Worm (Caenorhabditis elegans) whole organism, L1 larva: ENCODE data around the gene srd-18.

Source experiments
- C16A3.4 ChIP-seq: fragments of 150-350 bp; optimal IDR thresholded peaks from 2 replicates; lab custom pipeline; 2014; ENCODE audit warnings: missing biosample characterization, missing genetic modification characterization
- aha-1 ChIP-seq: fragments of 150-350 bp; optimal IDR thresholded peaks from 2 replicates; lab custom pipeline; 2014; ENCODE audit warnings: missing biosample characterization, missing genetic modification characterization
- aly-2 ChIP-seq: fragments of 150-350 bp; optimal IDR thresholded peaks from 2 replicates; lab custom pipeline; 2014; ENCODE audit warnings: missing biosample characterization, missing genetic modification characterization
- ama-1 ChIP-seq: fragments of 150-350 bp; optimal IDR thresholded peaks from 2 replicates; lab custom pipeline; 2014
- blmp-1 ChIP-seq: fragments of 150-350 bp; optimal IDR thresholded peaks from 2 replicates; lab custom pipeline; 2014; ENCODE audit warnings: missing biosample characterization, missing genetic modification characterization
- ceh-63 ChIP-seq: fragments of 200-800 bp; sonication (Bioruptor generic); optimal IDR thresholded peaks from 2 replicates; lab custom pipeline; 2018; ENCODE audit warnings: mild to moderate bottlenecking, missing genetic modification characterization, missing compliant biosample characterization
- ceh-88 ChIP-seq: fragments of 200-800 bp; sonication (Bioruptor generic); IDR thresholded peaks from 2 replicates; pipeline ENCODE4 v1.3.6; 2022; ENCODE audit warnings: missing genetic modification characterization, missing compliant biosample characterization
- dpl-1 ChIP-seq, 3 experiments: fragments of 150-350 bp in 2 of 3; sonication (generic microtip) in 1 of 3; optimal IDR thresholded peaks; 2 replicates each; lab custom pipeline; 2014 to 2017; ENCODE audit warnings: missing biosample characterization in 3 of 3, missing genetic modification characterization in 3 of 3, missing genetic modification reagents in 3 of 3
- dsc-1 ChIP-seq: sonication (generic microtip); optimal IDR thresholded peaks from 2 replicates; lab custom pipeline; 2016; ENCODE audit warnings: mild to moderate bottlenecking, missing genetic modification characterization, missing compliant biosample characterization
- egl-27 ChIP-seq, 2 experiments: fragments of 150-350 bp in 1 of 2; sonication (generic microtip); optimal IDR thresholded peaks; 3 replicates each; lab custom pipeline; 2017 to 2018; ENCODE audit warnings: missing biosample characterization in 2 of 2, missing genetic modification characterization in 2 of 2, missing genetic modification reagents in 2 of 2
- elt-3 ChIP-seq, 6 experiments: fragments of 150-350 bp in 1 of 6; sonication (generic microtip); optimal IDR thresholded peaks; 2 replicates each; lab custom pipeline; 2017 to 2018; ENCODE audit warnings: missing biosample characterization in 6 of 6, missing genetic modification characterization in 6 of 6, inconsistent platforms in 1 of 6
- fkh-10 ChIP-seq: sonication (generic microtip); optimal IDR thresholded peaks from 2 replicates; lab custom pipeline; 2017; ENCODE audit warnings: missing biosample characterization, missing genetic modification reagents, missing genetic modification characterization
- fkh-4 ChIP-seq: sonication (generic microtip); optimal IDR thresholded peaks from 2 replicates; lab custom pipeline; 2016; ENCODE audit warnings: missing compliant biosample characterization, missing genetic modification characterization, borderline replicate concordance
- fkh-8 ChIP-seq: sonication (generic microtip); optimal IDR thresholded peaks from 2 replicates; lab custom pipeline; 2016; ENCODE audit warnings: mild to moderate bottlenecking, missing genetic modification characterization, missing compliant biosample characterization
- hpl-2 ChIP-seq: fragments of 150-350 bp; optimal IDR thresholded peaks from 2 replicates; lab custom pipeline; 2014; ENCODE audit warnings: missing biosample characterization, missing genetic modification reagents, missing genetic modification characterization
- irx-1 ChIP-seq: sonication (generic microtip); optimal IDR thresholded peaks from 2 replicates; lab custom pipeline; 2016; ENCODE audit warnings: missing genetic modification characterization, missing compliant biosample characterization
- isw-1 ChIP-seq: fragments of 200-800 bp; sonication (Bioruptor generic); IDR thresholded peaks from 2 replicates; pipeline ENCODE4 v1.3.6; 2022; ENCODE audit warnings: missing genetic modification characterization, missing compliant biosample characterization
- lin-13 ChIP-seq: fragments of 150-350 bp; optimal IDR thresholded peaks from 2 replicates; lab custom pipeline; 2014; ENCODE audit warnings: missing biosample characterization, missing genetic modification reagents, missing genetic modification characterization
- lin-14 ChIP-seq: fragments of 200-800 bp; sonication (Bioruptor generic); optimal IDR thresholded peaks from 2 replicates; lab custom pipeline; 2018; ENCODE audit warnings: mild to moderate bottlenecking, missing genetic modification characterization, moderate library complexity, missing compliant biosample characterization
- lin-39 ChIP-seq: fragments of 150-350 bp; optimal IDR thresholded peaks from 2 replicates; lab custom pipeline; 2014; ENCODE audit warnings: missing biosample characterization, missing genetic modification reagents, missing genetic modification characterization
- lir-3 ChIP-seq: sonication (generic microtip); optimal IDR thresholded peaks from 2 replicates; lab custom pipeline; 2016; ENCODE audit warnings: mild to moderate bottlenecking, missing genetic modification characterization, moderate library complexity, missing compliant biosample characterization; ENCODE audit not compliant: poor library complexity
- lsy-2 ChIP-seq, 2 experiments: fragments of 150-350 bp; optimal IDR thresholded peaks; 2 replicates each; lab custom pipeline; 2014; ENCODE audit warnings: missing biosample characterization in 2 of 2, missing genetic modification characterization in 2 of 2
- mab-9 ChIP-seq: fragments of 200-800 bp; sonication (Bioruptor generic); IDR thresholded peaks from 2 replicates; pipeline ENCODE4 v1.3.6; 2022; ENCODE audit warnings: missing genetic modification reagents, missing genetic modification characterization, missing compliant biosample characterization
- mep-1 ChIP-seq: fragments of 150-350 bp; optimal IDR thresholded peaks from 2 replicates; lab custom pipeline; 2014; ENCODE audit warnings: missing biosample characterization, missing genetic modification characterization
- nhr-11 ChIP-seq: fragments of 150-350 bp; optimal IDR thresholded peaks from 2 replicates; lab custom pipeline; 2014; ENCODE audit warnings: missing biosample characterization, missing genetic modification characterization
- nhr-12 ChIP-seq: sonication (generic microtip); optimal IDR thresholded peaks from 2 replicates; lab custom pipeline; 2017; ENCODE audit warnings: missing biosample characterization, missing genetic modification characterization
- nhr-20 ChIP-seq: sonication (generic microtip); optimal IDR thresholded peaks from 2 replicates; lab custom pipeline; 2016; ENCODE audit warnings: mild to moderate bottlenecking, missing genetic modification characterization, missing compliant biosample characterization
- nhr-237 ChIP-seq: fragments of 150-350 bp; optimal IDR thresholded peaks from 2 replicates; lab custom pipeline; 2014; ENCODE audit warnings: missing biosample characterization, missing genetic modification characterization
- nhr-47 ChIP-seq: sonication (generic microtip); optimal IDR thresholded peaks from 2 replicates; lab custom pipeline; 2016; ENCODE audit warnings: mild to moderate bottlenecking, missing genetic modification characterization, moderate library complexity, missing compliant biosample characterization
- nhr-71 ChIP-seq: sonication (generic microtip); optimal IDR thresholded peaks from 2 replicates; lab custom pipeline; 2016; ENCODE audit warnings: mild to moderate bottlenecking, missing genetic modification characterization, moderate library complexity, missing compliant biosample characterization
- nhr-77 ChIP-seq: fragments of 150-350 bp; optimal IDR thresholded peaks from 2 replicates; lab custom pipeline; 2014; ENCODE audit warnings: missing biosample characterization, missing genetic modification characterization
- nhr-84 ChIP-seq: sonication (generic microtip); optimal IDR thresholded peaks from 2 replicates; lab custom pipeline; 2017; ENCODE audit warnings: missing biosample characterization, missing genetic modification characterization
- nhr-85 ChIP-seq: sonication (generic microtip); peaks from one replicate; lab custom pipeline; 2016; ENCODE audit warnings: missing genetic modification characterization, inconsistent platforms, missing compliant biosample characterization
- pag-3 ChIP-seq: sonication (generic microtip); optimal IDR thresholded peaks from 2 replicates; lab custom pipeline; 2017; ENCODE audit warnings: missing genetic modification characterization, mild to moderate bottlenecking, missing compliant biosample characterization, antibody characterized with exemption, borderline replicate concordance; ENCODE audit not compliant: insufficient read depth
- pax-3 ChIP-seq: fragments of 200-800 bp; sonication (Bioruptor generic); optimal IDR thresholded peaks from 2 replicates; lab custom pipeline; 2018; ENCODE audit warnings: mild to moderate bottlenecking, missing genetic modification characterization, moderate library complexity, missing compliant biosample characterization
- pqm-1 ChIP-seq: sonication (generic microtip); optimal IDR thresholded peaks from 3 replicates; lab custom pipeline; 2017; ENCODE audit warnings: missing biosample characterization, missing genetic modification characterization
- rnt-1 ChIP-seq: sonication (generic microtip); optimal IDR thresholded peaks from 2 replicates; lab custom pipeline; 2016; ENCODE audit warnings: mild to moderate bottlenecking, missing genetic modification characterization, moderate library complexity, missing compliant biosample characterization
- snpc-4 ChIP-seq: fragments of 150-350 bp; optimal IDR thresholded peaks from 2 replicates; lab custom pipeline; 2014; ENCODE audit warnings: missing biosample characterization, missing genetic modification characterization
- snu-23 ChIP-seq: sonication (generic microtip); optimal IDR thresholded peaks from 2 replicates; lab custom pipeline; 2016; ENCODE audit warnings: missing genetic modification characterization, missing compliant biosample characterization
- sox-4 ChIP-seq: sonication (generic microtip); optimal IDR thresholded peaks from 2 replicates; lab custom pipeline; 2016; ENCODE audit warnings: missing genetic modification characterization, missing compliant biosample characterization
- sptf-1 ChIP-seq: fragments of 150-350 bp; optimal IDR thresholded peaks from 2 replicates; lab custom pipeline; 2014; ENCODE audit warnings: missing biosample characterization, missing genetic modification characterization
- sup-37 ChIP-seq: fragments of 200-800 bp; sonication (Bioruptor generic); optimal IDR thresholded peaks from 2 replicates; lab custom pipeline; 2018; ENCODE audit warnings: mild to moderate bottlenecking, missing genetic modification characterization, missing compliant biosample characterization
- tbx-2 ChIP-seq: sonication (generic microtip); optimal IDR thresholded peaks from 2 replicates; lab custom pipeline; 2016; ENCODE audit warnings: missing genetic modification characterization, missing compliant biosample characterization
- tlp-1 ChIP-seq: fragments of 150-350 bp; optimal IDR thresholded peaks from 2 replicates; lab custom pipeline; 2014; ENCODE audit warnings: missing biosample characterization, missing genetic modification characterization
- unc-130 ChIP-seq: fragments of 150-350 bp; optimal IDR thresholded peaks from 2 replicates; lab custom pipeline; 2017; ENCODE audit warnings: missing biosample characterization, missing genetic modification characterization, inconsistent platforms
- unc-30 ChIP-seq: sonication (generic microtip); optimal IDR thresholded peaks from 2 replicates; lab custom pipeline; 2017; ENCODE audit warnings: missing biosample characterization, missing genetic modification characterization
- unc-62 ChIP-seq: fragments of 150-350 bp; optimal IDR thresholded peaks from 2 replicates; lab custom pipeline; 2014; ENCODE audit warnings: missing biosample characterization, missing genetic modification reagents, missing genetic modification characterization
- unc-86 ChIP-seq: sonication (generic microtip); optimal IDR thresholded peaks from 2 replicates; lab custom pipeline; 2016; ENCODE audit warnings: missing genetic modification characterization, missing compliant biosample characterization
- unc-98 ChIP-seq: fragments of 200-800 bp; sonication (Bioruptor generic); IDR thresholded peaks from 2 replicates; pipeline ENCODE4 v1.3.6; 2022; ENCODE audit warnings: missing genetic modification characterization, missing compliant biosample characterization
- vab-15 ChIP-seq: sonication (generic microtip); optimal IDR thresholded peaks from 2 replicates; lab custom pipeline; 2017; ENCODE audit warnings: missing genotype, mild to moderate bottlenecking, missing genetic modification characterization, missing compliant biosample characterization
- xbp-1 ChIP-seq: sonication (generic microtip); optimal IDR thresholded peaks from 2 replicates; lab custom pipeline; 2016; ENCODE audit warnings: missing genetic modification characterization, missing compliant biosample characterization
- zag-1 ChIP-seq: fragments of 150-350 bp; optimal IDR thresholded peaks from 2 replicates; lab custom pipeline; 2014; ENCODE audit warnings: missing biosample characterization, missing genetic modification characterization
- ztf-11 ChIP-seq, 2 experiments: sonication (generic microtip); optimal IDR thresholded peaks; 2 replicates each; lab custom pipeline; 2016 to 2017; ENCODE audit warnings: missing genetic modification characterization in 2 of 2, missing biosample characterization in 1 of 2, missing compliant biosample characterization in 1 of 2

srd-18 gene

ce11 chrV:13445229-13445949 is 18.7 kb upstream of the srd-18 start, which contains the start of gene Y2H9A.4:
Gene Y2H9A.4, plus strand, starts transcription at chrV:13445899.
- no peak for TF ChIP-seq elt-3 (tag; optimal IDR thresholded peaks at IDR 0.05; lab: Kevin White, UChicago)
- no peak for TF ChIP-seq ceh-63 (GFP tag; lab: Kevin White, UChicago)
- peak; percentile 38 for TF ChIP-seq nhr-71 (tag; lab: Kevin White, UChicago)
- no peak for TF ChIP-seq zag-1 (tag; lab: Kevin White, UChicago)
- TF ChIP-seq nhr-85 (tag; lab: Kevin White, UChicago), result peak; percentile 80
- no peak for TF ChIP-seq xbp-1 (tag; lab: Kevin White, UChicago)
- no peak for TF ChIP-seq nhr-11 (tag; lab: Kevin White, UChicago)
- TF ChIP-seq C16A3.4 (tag; lab: Kevin White, UChicago), result no peak
- TF ChIP-seq unc-62 (GFP tag; lab: Kevin White, UChicago), result no peak
- TF ChIP-seq ama-1 (lab: Kevin White, UChicago), result no peak
- TF ChIP-seq unc-130 (tag; lab: Kevin White, UChicago), result no peak
- no peak for TF ChIP-seq irx-1 (tag; lab: Kevin White, UChicago)
- TF ChIP-seq unc-98 (GFP tag; lab: Robert Waterston, UW), result no peak
- TF ChIP-seq fkh-10 (GFP tag; lab: Kevin White, UChicago), result no peak
- TF ChIP-seq tlp-1, result no peak
- TF ChIP-seq pag-3 (tag; lab: Kevin White, UChicago), result no peak
- no peak for TF ChIP-seq hpl-2
- TF ChIP-seq nhr-47, result no peak
- TF ChIP-seq mab-9, result no peak
- TF ChIP-seq sptf-1 (tag; lab: Kevin White, UChicago), result no peak
- no peak for TF ChIP-seq lin-14 (GFP tag; lab: Kevin White, UChicago)
- no peak for TF ChIP-seq isw-1
- no peak for TF ChIP-seq egl-27 (tag; optimal IDR thresholded peaks at IDR 0.05; lab: Kevin White, UChicago)
- no peak for TF ChIP-seq dsc-1
- no peak for TF ChIP-seq mep-1 (tag; lab: Kevin White, UChicago)
- TF ChIP-seq nhr-12, result no peak
- TF ChIP-seq nhr-20 (tag; lab: Kevin White, UChicago), result peak; percentile 46
- TF ChIP-seq vab-15, result no peak
- TF ChIP-seq fkh-4 (tag; lab: Kevin White, UChicago), result no peak
- TF ChIP-seq lin-39 (tag; lab: Kevin White, UChicago), result no peak
- TF ChIP-seq aha-1 (tag; lab: Kevin White, UChicago), result no peak
- TF ChIP-seq ceh-88, result no peak
- TF ChIP-seq unc-86 (tag; lab: Kevin White, UChicago), result no peak
- TF ChIP-seq fkh-8 (tag; lab: Kevin White, UChicago), result no peak
- TF ChIP-seq nhr-237, result no peak
- TF ChIP-seq pqm-1 (tag; lab: Kevin White, UChicago), result no peak
- TF ChIP-seq ztf-11 (tag; optimal IDR thresholded peaks at IDR 0.05; lab: Kevin White, UChicago), result no peak
- TF ChIP-seq aly-2 (tag; lab: Kevin White, UChicago), result no peak
- TF ChIP-seq snu-23, result peak; percentile 49
- no peak for TF ChIP-seq nhr-77 (tag; lab: Kevin White, UChicago)
- peak; percentile 13 for TF ChIP-seq rnt-1 (tag; lab: Kevin White, UChicago)
- no peak for TF ChIP-seq pax-3 (tag; lab: Kevin White, UChicago)
- no peak for TF ChIP-seq lir-3
- no peak for TF ChIP-seq unc-30
- TF ChIP-seq lin-13 (GFP tag; lab: Kevin White, UChicago), result no peak
- TF ChIP-seq sup-37 (GFP tag; lab: Kevin White, UChicago), result no peak
- no peak for TF ChIP-seq sox-4 (tag; lab: Kevin White, UChicago)
- peak; percentile 48 for TF ChIP-seq blmp-1 (tag; lab: Kevin White, UChicago)
- no peak for TF ChIP-seq dpl-1 (GFP tag; optimal IDR thresholded peaks at IDR 0.05; lab: Kevin White, UChicago)
- TF ChIP-seq snpc-4 (tag; lab: Kevin White, UChicago), result no peak
- no peak for TF ChIP-seq tbx-2
- no peak for TF ChIP-seq nhr-84 (tag; lab: Kevin White, UChicago)
- TF ChIP-seq lsy-2 (tag; optimal IDR thresholded peaks at IDR 0.05; lab: Kevin White, UChicago), result peak; percentile 5 to 37
